Worm (Caenorhabditis elegans) whole organism, early embryonic: ENCODE measurements around the gene R160.10.

ENCODE experiments used
- aly-1 ChIP-seq: sonication (generic microtip); optimal IDR thresholded peaks from 2 replicates; lab custom pipeline; 2016; ENCODE audit warnings: missing genetic modification characterization, missing compliant biosample characterization
- ama-1 ChIP-seq: fragments of 150-350 bp; optimal IDR thresholded peaks from 2 replicates; lab custom pipeline; 2014
- ceh-13 ChIP-seq: fragments of 200-800 bp; sonication (Bioruptor generic); optimal IDR thresholded peaks from 2 replicates; lab custom pipeline; 2018; ENCODE audit warnings: mild to moderate bottlenecking, missing genetic modification characterization, missing compliant biosample characterization
- ceh-36 ChIP-seq: sonication (generic microtip); optimal IDR thresholded peaks from 2 replicates; lab custom pipeline; 2016; ENCODE audit warnings: missing genetic modification characterization, inconsistent platforms, missing compliant biosample characterization
- hmbx-1 ChIP-seq: sonication (generic microtip); optimal IDR thresholded peaks from 2 replicates; lab custom pipeline; 2016; ENCODE audit warnings: mild to moderate bottlenecking, missing genetic modification characterization, missing compliant biosample characterization
- sea-1 ChIP-seq: fragments of 200-800 bp; sonication (Bioruptor generic); conservative IDR thresholded peaks from 2 replicates; pipeline ENCODE4 v1.3.6; 2022; ENCODE audit warnings: missing genetic modification characterization, missing compliant biosample characterization

- TF ChIP-seq aly-1 (tag; lab: Kevin White, UChicago), result no peak
- no peak for TF ChIP-seq ama-1 (lab: Kevin White, UChicago)
- no peak for TF ChIP-seq ceh-13 (GFP tag; lab: Kevin White, UChicago)
- no peak for TF ChIP-seq ceh-36 (tag; lab: Kevin White, UChicago)
- no peak for TF ChIP-seq hmbx-1 (tag; lab: Kevin White, UChicago)
- no peak for TF ChIP-seq sea-1 (GFP tag; lab: Robert Waterston, UW)
Observed at ce11 chrX:4342730-4343129, 24.6 kb downstream of the R160.10 start.
